Fruit fly (Drosophila melanogaster) whole organism, prepupa: ENCODE measurements around the gene CG5697.

Experiments used
- Blimp-1 ChIP-seq: fragments of 200-800 bp; sonication (Bioruptor generic); optimal IDR thresholded peaks from 3 replicates; lab custom pipeline; 2017; ENCODE audit warnings: missing biosample characterization, missing genetic modification characterization, mild to moderate bottlenecking, moderate library complexity, missing genetic modification reagents
- CG10631 ChIP-seq: fragments of 200-800 bp; sonication (Bioruptor generic); optimal IDR thresholded peaks from 2 replicates; lab custom pipeline; 2016; ENCODE audit warnings: missing biosample characterization, missing genetic modification characterization
- CG10669 ChIP-seq: fragments of 200-800 bp; sonication (Bioruptor generic); optimal IDR thresholded peaks from 3 replicates; lab custom pipeline; 2018; ENCODE audit warnings: missing biosample characterization, mild to moderate bottlenecking, missing genetic modification characterization, moderate library complexity
- CG15336 ChIP-seq: fragments of 200-800 bp; sonication (Bioruptor generic); IDR thresholded peaks from 2 replicates; pipeline ENCODE4 v1.3.6; 2022; ENCODE audit warnings: missing biosample characterization, missing genetic modification characterization
- CG3032 ChIP-seq: fragments of 200-800 bp; optimal IDR thresholded peaks from 2 replicates; lab custom pipeline; 2019; ENCODE audit warnings: missing biosample characterization, mild to moderate bottlenecking, missing genetic modification characterization, moderate library complexity
- CG31627 ChIP-seq: fragments of 200-800 bp; sonication (Bioruptor generic); optimal IDR thresholded peaks from 3 replicates; lab custom pipeline; 2016; ENCODE audit warnings: missing biosample characterization, missing genetic modification characterization
- CG32006 ChIP-seq: fragments of 200-800 bp; sonication (Bioruptor generic); optimal IDR thresholded peaks from 3 replicates; lab custom pipeline; 2017; ENCODE audit warnings: missing biosample characterization, mild to moderate bottlenecking, missing genetic modification characterization
- CG3919 ChIP-seq: fragments of 200-800 bp; sonication (Bioruptor generic); optimal IDR thresholded peaks from 3 replicates; lab custom pipeline; 2016; ENCODE audit warnings: missing biosample characterization, missing genetic modification characterization
- CG6808 ChIP-seq: fragments of 200-800 bp; sonication (Bioruptor generic); optimal IDR thresholded peaks from 3 replicates; lab custom pipeline; 2017; ENCODE audit warnings: missing biosample characterization, missing genetic modification characterization, mild to moderate bottlenecking, moderate library complexity, missing genetic modification reagents
- CG8119 ChIP-seq: fragments of 200-800 bp; sonication (Bioruptor generic); IDR thresholded peaks from 3 replicates; pipeline ENCODE4 v1.3.6; 2022; ENCODE audit warnings: missing biosample characterization, missing genetic modification characterization
- CG8632 ChIP-seq: fragments of 200-800 bp; sonication (Bioruptor generic); optimal IDR thresholded peaks from 3 replicates; lab custom pipeline; 2016; ENCODE audit warnings: missing biosample characterization, missing genetic modification characterization
- CG9139 ChIP-seq: fragments of 200-800 bp; sonication (Bioruptor generic); optimal IDR thresholded peaks from 3 replicates; lab custom pipeline; 2017; ENCODE audit warnings: missing biosample characterization, mild to moderate bottlenecking, missing genetic modification characterization
- Eip75B ChIP-seq: fragments of 200-800 bp; sonication (Bioruptor generic); optimal IDR thresholded peaks from 3 replicates; lab custom pipeline; 2016; ENCODE audit warnings: missing biosample characterization, missing genetic modification characterization
- Eip78C ChIP-seq: fragments of 200-800 bp; sonication (Bioruptor generic); peaks from one replicate; lab custom pipeline; 2016; ENCODE audit warnings: missing biosample characterization, missing genetic modification characterization
- Ets21C ChIP-seq: fragments of 200-800 bp; sonication (Bioruptor generic); optimal IDR thresholded peaks from 3 replicates; lab custom pipeline; 2016; ENCODE audit warnings: missing biosample characterization, missing genetic modification characterization
- Ets96B ChIP-seq: fragments of 200-800 bp; optimal IDR thresholded peaks from 2 replicates; lab custom pipeline; 2019; ENCODE audit warnings: missing biosample characterization, mild to moderate bottlenecking, missing genetic modification characterization, moderate library complexity
- Hr4 ChIP-seq: fragments of 200-800 bp; sonication (Bioruptor generic); optimal IDR thresholded peaks from 3 replicates; lab custom pipeline; 2016; ENCODE audit warnings: missing biosample characterization, missing genetic modification characterization
- Lpt ChIP-seq: fragments of 200-800 bp; sonication (Bioruptor generic); optimal IDR thresholded peaks from 3 replicates; lab custom pipeline; 2016; ENCODE audit warnings: missing biosample characterization, missing genetic modification characterization
- Met ChIP-seq: fragments of 200-800 bp; sonication (Bioruptor generic); optimal IDR thresholded peaks from 3 replicates; lab custom pipeline; 2016; ENCODE audit warnings: missing biosample characterization, missing genetic modification characterization
- Smox ChIP-seq: fragments of 200-800 bp; sonication (Bioruptor generic); optimal IDR thresholded peaks from 3 replicates; lab custom pipeline; 2016; ENCODE audit warnings: missing biosample characterization, missing genetic modification characterization
- Sox102F ChIP-seq: fragments of 200-800 bp; sonication (Bioruptor generic); optimal IDR thresholded peaks from 2 replicates; lab custom pipeline; 2016; ENCODE audit warnings: missing biosample characterization, mild to moderate bottlenecking, missing genetic modification characterization
- achi ChIP-seq: fragments of 200-800 bp; sonication (Bioruptor generic); optimal IDR thresholded peaks from 3 replicates; lab custom pipeline; 2016; ENCODE audit warnings: missing biosample characterization, missing genetic modification characterization
- acj6 ChIP-seq: fragments of 200-800 bp; sonication (Bioruptor generic); optimal IDR thresholded peaks from 3 replicates; lab custom pipeline; 2016; ENCODE audit warnings: missing biosample characterization, missing genetic modification characterization
- esn ChIP-seq: fragments of 200-800 bp; sonication (Bioruptor generic); optimal IDR thresholded peaks from 2 replicates; lab custom pipeline; 2016; ENCODE audit warnings: missing biosample characterization, mild to moderate bottlenecking, missing genetic modification characterization, moderate library complexity
- fd59A ChIP-seq: fragments of 200-800 bp; sonication (Bioruptor generic); optimal IDR thresholded peaks from 2 replicates; lab custom pipeline; 2017; ENCODE audit warnings: missing biosample characterization, mild to moderate bottlenecking, missing genetic modification characterization, missing genetic modification reagents
- fd85E ChIP-seq: fragments of 200-800 bp; sonication (Bioruptor generic); optimal IDR thresholded peaks from 3 replicates; lab custom pipeline; 2016; ENCODE audit warnings: missing biosample characterization, missing genetic modification characterization
- fkh ChIP-seq: fragments of 200-800 bp; sonication (Bioruptor generic); optimal IDR thresholded peaks from 3 replicates; lab custom pipeline; 2017; ENCODE audit warnings: missing biosample characterization, mild to moderate bottlenecking, missing genetic modification characterization, moderate library complexity
- lz ChIP-seq: fragments of 200-800 bp; sonication (Bioruptor generic); optimal IDR thresholded peaks from 3 replicates; lab custom pipeline; 2016; ENCODE audit warnings: missing biosample characterization, missing genetic modification characterization
- net ChIP-seq: fragments of 200-800 bp; sonication (Bioruptor generic); optimal IDR thresholded peaks from 3 replicates; lab custom pipeline; 2016; ENCODE audit warnings: missing biosample characterization, missing genetic modification characterization
- ss ChIP-seq, 2 experiments: fragments of 200-800 bp; sonication (Bioruptor generic); optimal IDR thresholded peaks; 2 replicates in 1 of 2; 3 replicates in 1 of 2; lab custom pipeline; 2017 to 2018; ENCODE audit warnings: mild to moderate bottlenecking in 2 of 2, missing biosample characterization in 2 of 2, missing genetic modification characterization in 2 of 2, moderate library complexity in 1 of 2
- svp ChIP-seq: fragments of 200-800 bp; sonication (Bioruptor generic); peaks from one replicate; lab custom pipeline; 2016; ENCODE audit warnings: missing biosample characterization, missing genetic modification characterization
- vri ChIP-seq: fragments of 200-800 bp; sonication (Bioruptor generic); optimal IDR thresholded peaks from 3 replicates; lab custom pipeline; 2016; ENCODE audit warnings: missing biosample characterization, mild to moderate bottlenecking, missing genetic modification characterization

CG5697 gene

DNA sequence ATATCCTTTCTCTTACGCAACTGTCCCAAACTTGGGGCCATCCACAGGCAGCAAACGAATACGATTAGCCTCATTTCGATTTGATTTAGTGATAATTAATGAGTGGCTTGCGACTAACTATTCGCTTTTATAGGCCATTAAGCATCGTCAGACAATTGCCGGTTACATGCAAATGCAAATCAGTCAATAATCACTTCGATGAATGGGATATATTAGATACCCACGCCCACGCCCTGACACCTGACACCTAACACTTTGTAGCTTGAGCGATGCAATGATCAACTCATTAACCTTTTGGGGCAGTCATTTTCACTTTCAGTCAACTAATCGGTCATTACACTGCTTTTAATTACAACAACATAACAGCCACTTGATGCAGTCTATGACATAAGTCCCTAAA is 35.1 kb downstream of the CG5697 start, which contains the start of gene Jhbp15:
TSS of gene Jhbp15 (minus strand) at position 101 of the 400 bp plus-strand sequence.
- TF ChIP-seq Eip78C (GFP tag; lab: Kevin White, UChicago) (no peak), Blimp-1 (GFP tag; lab: Kevin White, UChicago) (no peak), CG3919 (no peak), Hr4 (GFP tag; lab: Kevin White, UChicago) (no peak), Lpt (no peak), ss (GFP tag; optimal IDR thresholded peaks at IDR 0.05; lab: Kevin White, UChicago) (no peak), lz (GFP tag; lab: Kevin White, UChicago) (no peak), CG15336 (GFP tag; lab: Robert Waterston, UW) (no peak), fd59A (GFP tag; lab: Kevin White, UChicago) (no peak), CG31627 (GFP tag; lab: Kevin White, UChicago) (no peak), Eip75B (GFP tag; lab: Kevin White, UChicago) (no peak), esn (GFP tag; lab: Kevin White, UChicago) (no peak)

DNA sequence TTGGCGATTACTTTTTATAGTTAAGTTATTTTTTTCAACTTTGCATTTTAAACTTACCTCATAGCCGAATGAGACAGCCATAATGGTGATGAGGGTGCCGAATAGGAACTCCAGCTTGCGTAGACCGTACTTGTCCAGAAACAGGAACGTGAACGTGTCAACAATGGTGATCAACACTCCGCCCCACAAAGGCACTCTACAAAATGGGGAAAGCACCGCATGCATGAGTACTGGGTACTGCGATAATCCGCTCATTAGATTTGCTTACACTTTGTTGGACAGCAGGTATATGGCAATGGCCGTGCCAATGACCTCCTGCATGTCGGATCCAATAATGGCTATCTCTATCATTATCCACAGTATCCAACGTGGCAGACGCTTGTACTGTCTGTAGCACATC is 41.8 kb downstream of the CG5697 start:
- TF ChIP-seq CG32006 (GFP tag; lab: Kevin White, UChicago), result no peak
- TF ChIP-seq Hr4 (GFP tag; lab: Kevin White, UChicago), result no peak
- TF ChIP-seq CG3032 (tag; lab: Kevin White, UChicago), result no peak
- TF ChIP-seq Smox, result no peak
- no peak for TF ChIP-seq Ets96B
- TF ChIP-seq CG10631 (GFP tag; lab: Kevin White, UChicago), result no peak
- no peak for TF ChIP-seq achi (GFP tag; lab: Kevin White, UChicago)
- TF ChIP-seq acj6 (GFP tag; lab: Kevin White, UChicago), result no peak
- TF ChIP-seq CG8119 (GFP tag; lab: Robert Waterston, UW), result no peak
- TF ChIP-seq CG10669 (GFP tag; lab: Kevin White, UChicago), result no peak
- no peak for TF ChIP-seq Ets21C (GFP tag; lab: Kevin White, UChicago)
- TF ChIP-seq vri (GFP tag; lab: Kevin White, UChicago), result no peak
- TF ChIP-seq Sox102F (GFP tag; lab: Kevin White, UChicago), result no peak
- no peak for TF ChIP-seq CG31627 (GFP tag; lab: Kevin White, UChicago)
- TF ChIP-seq CG9139 (GFP tag; lab: Kevin White, UChicago), result no peak
- no peak for TF ChIP-seq net (GFP tag; lab: Kevin White, UChicago)
- no peak for TF ChIP-seq lz (GFP tag; lab: Kevin White, UChicago)
- TF ChIP-seq ss (GFP tag; optimal IDR thresholded peaks at IDR 0.05; lab: Kevin White, UChicago), result no peak
- TF ChIP-seq fd85E (GFP tag; lab: Kevin White, UChicago), result no peak

DNA sequence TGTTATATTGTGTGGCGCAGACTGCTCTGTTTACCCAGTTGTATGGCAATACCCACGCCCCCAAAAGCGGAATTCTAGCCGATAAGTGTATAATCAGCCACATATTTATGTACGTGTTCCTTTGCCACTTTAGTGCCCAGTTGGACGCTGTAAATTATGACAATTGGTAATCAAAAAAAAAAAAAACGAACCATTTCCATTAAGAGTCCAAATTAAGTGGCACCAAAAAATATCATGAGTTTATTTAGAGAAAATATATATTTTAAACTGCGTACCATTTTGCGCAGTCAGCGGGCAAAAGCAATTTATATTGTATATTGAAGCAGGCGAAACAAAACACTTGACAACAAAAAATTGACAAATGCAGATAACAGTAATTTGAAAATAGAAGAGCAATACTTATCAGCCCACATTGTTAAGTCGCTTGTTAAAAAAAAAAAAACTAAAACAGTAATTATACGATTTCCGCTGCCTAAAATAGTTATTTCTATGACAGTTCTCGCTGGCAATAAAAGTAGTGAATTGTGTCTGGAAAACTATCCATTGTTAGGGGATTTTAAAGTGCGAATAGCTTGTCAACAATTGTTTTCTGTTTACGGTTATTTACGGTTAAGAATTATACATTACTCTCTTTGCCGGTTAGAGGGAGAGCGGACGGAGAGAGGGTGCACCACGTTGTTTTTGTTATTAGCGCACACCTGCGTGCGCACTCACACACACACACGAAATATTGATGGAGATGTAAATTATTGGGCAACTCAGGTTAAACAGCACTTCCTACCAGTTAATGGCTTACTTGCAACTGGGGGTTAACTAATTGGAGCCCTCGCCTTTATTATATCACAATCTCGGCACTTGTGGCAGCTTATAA is 44.0 kb downstream of the CG5697 start:
- TF ChIP-seq CG6808 (GFP tag; lab: Kevin White, UChicago) (no peak), svp (GFP tag; lab: Kevin White, UChicago) (peak; percentile 70), Eip78C (GFP tag; lab: Kevin White, UChicago) (peak; percentile 66), Met (peak; percentile 8), CG8632 (GFP tag; lab: Kevin White, UChicago) (no peak), fkh (GFP tag; lab: Kevin White, UChicago) (peak; percentile 42), vri (GFP tag; lab: Kevin White, UChicago) (peak; percentile 47), Sox102F (GFP tag; lab: Kevin White, UChicago) (peak; percentile 17)
